Fruit fly (Drosophila melanogaster) whole organism, embryonic: ENCODE data around the gene UQCR-C1.

Experiments
- ATbp ChIP-seq: fragments of 200-800 bp; sonication (Bioruptor generic); optimal IDR thresholded peaks from 2 replicates; lab custom pipeline; 2017; ENCODE audit warnings: missing biosample characterization, mild to moderate bottlenecking, missing genetic modification characterization, missing genetic modification reagents
- Bgb ChIP-seq: fragments of 200-800 bp; sonication (Bioruptor generic); IDR thresholded peaks from 2 replicates; pipeline ENCODE4 v1.3.6; 2022; ENCODE audit warnings: missing biosample characterization, missing genetic modification characterization; ENCODE audit not compliant: partially characterized antibody
- CG10267 ChIP-seq: fragments of 200-800 bp; sonication (Bioruptor generic); optimal IDR thresholded peaks from 2 replicates; lab custom pipeline; 2018; ENCODE audit warnings: missing biosample characterization, mild to moderate bottlenecking, missing genetic modification characterization, moderate library complexity
- CG11456 ChIP-seq: fragments of 200-800 bp; sonication (Bioruptor generic); IDR thresholded peaks from 3 replicates; pipeline ENCODE4 v1.3.6; 2022; ENCODE audit warnings: missing biosample characterization, missing genetic modification characterization
- CG12236 ChIP-seq: fragments of 200-800 bp; sonication (Bioruptor generic); optimal IDR thresholded peaks from 2 replicates; lab custom pipeline; 2016; ENCODE audit warnings: missing biosample characterization, missing genetic modification characterization
- CG13296 ChIP-seq: fragments of 200-800 bp; sonication (Bioruptor generic); optimal IDR thresholded peaks from 3 replicates; lab custom pipeline; 2018; ENCODE audit warnings: missing biosample characterization, mild to moderate bottlenecking, missing genetic modification characterization
- CG15011 ChIP-seq: fragments of 200-800 bp; sonication (Bioruptor generic); optimal IDR thresholded peaks from 3 replicates; lab custom pipeline; 2018; ENCODE audit warnings: missing biosample characterization, mild to moderate bottlenecking, missing genetic modification characterization
- CG18262 ChIP-seq: fragments of 200-800 bp; optimal IDR thresholded peaks from 3 replicates; lab custom pipeline; 2019; ENCODE audit warnings: missing biosample characterization, mild to moderate bottlenecking, missing genetic modification characterization, moderate library complexity
- CG2678 ChIP-seq: fragments of 200-800 bp; sonication (Bioruptor generic); optimal IDR thresholded peaks from 3 replicates; lab custom pipeline; 2019; ENCODE audit warnings: missing biosample characterization, mild to moderate bottlenecking, missing genetic modification characterization, moderate library complexity
- CG6272 ChIP-seq: fragments of 200-800 bp; sonication (Bioruptor generic); IDR thresholded peaks from 2 replicates; pipeline ENCODE4 v1.3.6; 2022; ENCODE audit warnings: missing biosample characterization, missing genetic modification characterization
- CG6683 ChIP-seq: fragments of 200-800 bp; sonication (Bioruptor generic); optimal IDR thresholded peaks from 2 replicates; lab custom pipeline; 2017; ENCODE audit warnings: missing biosample characterization, mild to moderate bottlenecking, missing genetic modification characterization, missing genetic modification reagents
- CG6791 ChIP-seq: fragments of 200-800 bp; sonication (Bioruptor generic); IDR thresholded peaks from 3 replicates; pipeline ENCODE4 v1.3.6; 2022; ENCODE audit warnings: missing biosample characterization, missing genetic modification characterization; ENCODE audit not compliant: partially characterized antibody
- CG7786 ChIP-seq: fragments of 200-800 bp; sonication (Bioruptor generic); optimal IDR thresholded peaks from 2 replicates; lab custom pipeline; 2016; ENCODE audit warnings: missing biosample characterization, missing genetic modification characterization
- CG7839 ChIP-seq: fragments of 200-800 bp; sonication (Bioruptor generic); optimal IDR thresholded peaks from 3 replicates; lab custom pipeline; 2018; ENCODE audit warnings: missing biosample characterization, mild to moderate bottlenecking, missing genetic modification characterization, moderate library complexity
- CG9727 ChIP-seq: fragments of 200-800 bp; sonication (Bioruptor generic); optimal IDR thresholded peaks from 3 replicates; lab custom pipeline; 2017; ENCODE audit warnings: missing biosample characterization, mild to moderate bottlenecking, missing genetic modification characterization
- CG9797 ChIP-seq: fragments of 200-800 bp; sonication (Bioruptor generic); optimal IDR thresholded peaks from 3 replicates; lab custom pipeline; 2018; ENCODE audit warnings: missing biosample characterization, mild to moderate bottlenecking, missing genetic modification characterization
- Camta ChIP-seq: fragments of 200-800 bp; sonication (Bioruptor generic); optimal IDR thresholded peaks from 2 replicates; lab custom pipeline; 2016; ENCODE audit warnings: missing biosample characterization, missing genetic modification characterization
- D19B ChIP-seq: fragments of 200-800 bp; sonication (Bioruptor generic); optimal IDR thresholded peaks from 2 replicates; lab custom pipeline; 2017; ENCODE audit warnings: missing biosample characterization, mild to moderate bottlenecking, missing genetic modification characterization
- Dfd ChIP-seq, 2 experiments: fragments of >200 bp; optimal IDR thresholded peaks; 2 replicates each; lab custom pipeline; 2017; ENCODE audit warnings: missing biosample characterization in 2 of 2, missing genetic modification characterization in 2 of 2
- Dp ChIP-seq: fragments of 200-800 bp; sonication (Bioruptor generic); optimal IDR thresholded peaks from 2 replicates; lab custom pipeline; 2018; ENCODE audit warnings: missing biosample characterization, mild to moderate bottlenecking, missing genetic modification characterization, moderate library complexity
- Dref ChIP-seq: fragments of 200-800 bp; sonication (Bioruptor generic); IDR thresholded peaks from 2 replicates; pipeline ENCODE4 v1.3.6; 2022; ENCODE audit warnings: missing biosample characterization, missing genetic modification characterization
- Fer3 ChIP-seq: fragments of 200-800 bp; sonication (Bioruptor generic); optimal IDR thresholded peaks from 2 replicates; lab custom pipeline; 2018; ENCODE audit warnings: missing biosample characterization, mild to moderate bottlenecking, missing genetic modification characterization, moderate library complexity
- Gsc ChIP-seq: fragments of 200-800 bp; sonication (Bioruptor generic); IDR thresholded peaks from 2 replicates; pipeline ENCODE4 v1.3.6; 2022; ENCODE audit warnings: missing biosample characterization, missing genetic modification characterization
- Lim3 ChIP-seq: fragments of 200-800 bp; sonication (Bioruptor generic); IDR thresholded peaks from 2 replicates; pipeline ENCODE4 v1.3.6; 2022; ENCODE audit warnings: missing biosample characterization, missing genetic modification characterization
- Mad ChIP-seq: fragments of 200-800 bp; sonication (Bioruptor generic); optimal IDR thresholded peaks from 2 replicates; lab custom pipeline; 2016; ENCODE audit warnings: missing biosample characterization, missing genetic modification characterization
- NFAT ChIP-seq: fragments of 200-800 bp; sonication (Bioruptor generic); IDR thresholded peaks from 2 replicates; pipeline ENCODE4 v1.3.6; 2022; ENCODE audit warnings: missing biosample characterization, missing genetic modification characterization
- Nf-YB ChIP-seq: fragments of 200-800 bp; sonication (Bioruptor generic); optimal IDR thresholded peaks from 3 replicates; lab custom pipeline; 2019; ENCODE audit warnings: missing biosample characterization, mild to moderate bottlenecking, missing genetic modification characterization, moderate library complexity
- NfI ChIP-seq: fragments of 200-800 bp; sonication (Bioruptor generic); optimal IDR thresholded peaks from 3 replicates; lab custom pipeline; 2018; ENCODE audit warnings: missing biosample characterization, mild to moderate bottlenecking, missing genetic modification characterization, moderate library complexity
- Opbp ChIP-seq: fragments of 200-800 bp; sonication (Bioruptor generic); IDR thresholded peaks from 3 replicates; pipeline ENCODE4 v1.3.6; 2022; ENCODE audit warnings: missing biosample characterization, missing genetic modification characterization; ENCODE audit not compliant: partially characterized antibody
- Scr ChIP-seq: fragments of 200-800 bp; sonication (Bioruptor generic); IDR thresholded peaks from 2 replicates; pipeline ENCODE4 v1.3.6; 2022; ENCODE audit warnings: missing biosample characterization, missing genetic modification characterization; ENCODE audit not compliant: partially characterized antibody
- Sry-β ChIP-seq: fragments of 200-800 bp; sonication (Bioruptor generic); optimal IDR thresholded peaks from 2 replicates; lab custom pipeline; 2018; ENCODE audit warnings: missing biosample characterization, mild to moderate bottlenecking, missing genetic modification characterization, moderate library complexity
- Stat92E ChIP-seq, 3 experiments: fragments of >200 bp in 2 of 3; fragments of 200-800 bp in 1 of 3; sonication (Bioruptor generic) in 1 of 3; optimal IDR thresholded peaks; 2 replicates each; lab custom pipeline; 2017 to 2019; ENCODE audit warnings: missing biosample characterization in 3 of 3, missing genetic modification characterization in 3 of 3, mild to moderate bottlenecking in 1 of 3, moderate library complexity in 1 of 3
- btn ChIP-seq: fragments of 200-800 bp; sonication (Bioruptor generic); optimal IDR thresholded peaks from 2 replicates; lab custom pipeline; 2016; ENCODE audit warnings: missing biosample characterization, missing genetic modification characterization
- cad ChIP-seq: fragments of >200 bp; optimal IDR thresholded peaks from 2 replicates; lab custom pipeline; 2017; ENCODE audit warnings: missing biosample characterization, missing genetic modification characterization
- caup ChIP-seq: fragments of 200-800 bp; sonication (Bioruptor generic); optimal IDR thresholded peaks from 3 replicates; lab custom pipeline; 2017; ENCODE audit warnings: missing biosample characterization, mild to moderate bottlenecking, missing genetic modification characterization, moderate library complexity; ENCODE audit not compliant: severe bottlenecking
- cg ChIP-seq: fragments of 200-800 bp; sonication (Bioruptor generic); optimal IDR thresholded peaks from 3 replicates; lab custom pipeline; 2019; ENCODE audit warnings: missing biosample characterization, mild to moderate bottlenecking, missing genetic modification characterization, moderate library complexity
- cwo ChIP-seq: fragments of 200-800 bp; sonication (Bioruptor generic); optimal IDR thresholded peaks from 3 replicates; lab custom pipeline; 2017; ENCODE audit warnings: missing biosample characterization, missing genetic modification characterization, mild to moderate bottlenecking, moderate library complexity, missing genetic modification reagents
- dati ChIP-seq: fragments of 200-800 bp; sonication (Bioruptor generic); IDR thresholded peaks from 2 replicates; pipeline ENCODE4 v1.3.6; 2022; ENCODE audit warnings: missing biosample characterization, missing genetic modification characterization
- ewg ChIP-seq: fragments of 200-800 bp; sonication (Bioruptor generic); optimal IDR thresholded peaks from 3 replicates; lab custom pipeline; 2017; ENCODE audit warnings: mild to moderate bottlenecking, missing biosample characterization, missing genetic modification reagents, missing genetic modification characterization
- fd102C ChIP-seq: fragments of 200-800 bp; sonication (Bioruptor generic); optimal IDR thresholded peaks from 2 replicates; lab custom pipeline; 2018; ENCODE audit warnings: missing biosample characterization, mild to moderate bottlenecking, missing genetic modification characterization, moderate library complexity
- grau ChIP-seq: fragments of 200-800 bp; optimal IDR thresholded peaks from 3 replicates; lab custom pipeline; 2019; ENCODE audit warnings: missing biosample characterization, mild to moderate bottlenecking, missing genetic modification characterization, moderate library complexity
- lola ChIP-seq, 3 experiments: fragments of >200 bp in 2 of 3; fragments of 200-800 bp in 1 of 3; sonication (Bioruptor generic) in 1 of 3; optimal IDR thresholded peaks; 2 replicates each; lab custom pipeline; 2017 to 2019; ENCODE audit warnings: missing biosample characterization in 3 of 3, missing genetic modification characterization in 3 of 3, mild to moderate bottlenecking in 1 of 3, moderate library complexity in 1 of 3
- peb ChIP-seq: fragments of 200-800 bp; sonication (Bioruptor generic); IDR thresholded peaks from 2 replicates; pipeline ENCODE4 v1.3.6; 2022; ENCODE audit warnings: missing biosample characterization, missing genetic modification characterization
- run ChIP-seq: fragments of 200-800 bp; sonication (Bioruptor generic); optimal IDR thresholded peaks from 3 replicates; lab custom pipeline; 2018; ENCODE audit warnings: missing biosample characterization, mild to moderate bottlenecking, missing genetic modification characterization
- stwl ChIP-seq: fragments of 200-800 bp; sonication (Bioruptor generic); optimal IDR thresholded peaks from 3 replicates; lab custom pipeline; 2018; ENCODE audit warnings: missing biosample characterization, mild to moderate bottlenecking, missing genetic modification characterization, moderate library complexity
- toy ChIP-seq: fragments of 200-800 bp; sonication (Bioruptor generic); IDR thresholded peaks from 2 replicates; pipeline ENCODE4 v1.3.6; 2022; ENCODE audit warnings: missing biosample characterization, missing genetic modification characterization
- tx ChIP-seq: fragments of 200-800 bp; sonication (Bioruptor generic); optimal IDR thresholded peaks from 2 replicates; lab custom pipeline; 2016; ENCODE audit warnings: missing biosample characterization, missing genetic modification characterization
- vnd ChIP-seq: fragments of 200-800 bp; sonication (Bioruptor generic); IDR thresholded peaks from 3 replicates; pipeline ENCODE4 v1.3.6; 2022; ENCODE audit warnings: missing biosample characterization, missing genetic modification characterization; ENCODE audit not compliant: partially characterized antibody

The UQCR-C1 gene

DNA sequence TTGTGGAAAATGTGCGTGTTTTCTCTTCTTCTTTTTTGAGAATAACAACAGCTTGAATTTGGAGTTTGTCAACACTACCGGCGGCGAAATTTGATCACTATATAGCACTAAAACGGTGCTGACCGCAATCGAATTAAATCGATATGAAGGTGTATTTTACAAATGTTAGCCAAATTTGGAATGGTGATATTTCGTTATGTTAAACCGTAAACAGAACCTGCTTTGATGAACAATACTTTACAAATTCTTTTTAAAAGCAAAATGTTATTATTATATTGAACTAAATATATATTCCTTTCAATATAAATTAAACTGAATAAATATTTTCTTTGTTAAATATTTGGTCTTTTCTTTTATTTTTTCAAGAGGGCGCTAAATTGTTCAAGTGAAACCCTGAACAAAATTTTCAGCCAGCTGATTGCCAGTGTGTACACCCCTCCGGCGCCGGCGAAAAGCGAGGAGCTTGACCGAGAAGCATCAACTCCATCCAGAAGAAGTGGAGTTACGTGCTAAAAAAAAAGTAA lies 4.0 kb upstream of the UQCR-C1 start, which contains the start of the genes Rrp6, CG33331 and CG33332 (continued):
- TF ChIP-seq cg (GFP tag; lab: Kevin White, UChicago) (peak; percentile 33), lola (GFP tag; optimal IDR thresholded peaks at IDR 0.05; lab: Kevin White, UChicago) (peak in 1 of 3 experiments; percentile 69), CG11456 (GFP tag; lab: Robert Waterston, UW) (peak; percentile 61; the same call in 2 of the 3 replicates), CG18262 (peak; percentile 73), vnd (0 out of 3 replicates have a peak, but pooled peaks have one; percentile 18), CG9797 (GFP tag; lab: Kevin White, UChicago) (peak; percentile 3), CG10267 (tag; lab: Kevin White, UChicago) (peak; percentile 95), fd102C (GFP tag; lab: Kevin White, UChicago) (no peak), CG15011 (no peak), CG13296 (GFP tag; lab: Kevin White, UChicago) (peak; percentile 67), Dp (GFP tag; lab: Kevin White, UChicago) (peak; percentile 53), CG2678 (no peak), CG6791 (GFP tag; lab: Robert Waterston, UW) (peak; percentile 71), CG9727 (GFP tag; lab: Kevin White, UChicago) (peak; percentile 59), btn (GFP tag; lab: Kevin White, UChicago) (no peak), Scr (GFP tag; lab: Robert Waterston, UW) (peak; percentile 46), CG6272 (peak; percentile 66), ATbp (GFP tag; lab: Kevin White, UChicago) (no peak), cad (GFP tag; lab: Kevin White, UChicago) (no peak), Mad (GFP tag; lab: Kevin White, UChicago) (peak; percentile 45), NfI (GFP tag; lab: Kevin White, UChicago) (peak; percentile 85), Bgb (GFP tag; lab: Robert Waterston, UW) (peak; percentile 58), cwo (GFP tag; lab: Kevin White, UChicago) (peak; percentile 59), CG12236 (GFP tag; lab: Kevin White, UChicago) (no peak), CG6683 (GFP tag; lab: Kevin White, UChicago) (peak; percentile 46), Fer3 (tag; lab: Kevin White, UChicago) (peak; percentile 69), grau (tag; lab: Kevin White, UChicago) (peak; percentile 80), run (tag; lab: Kevin White, UChicago) (peak; percentile 42), D19B (GFP tag; lab: Kevin White, UChicago) (peak; percentile 31), Camta (GFP tag; lab: Kevin White, UChicago) (peak; percentile 38), Opbp (GFP tag; lab: Robert Waterston, UW) (peak; percentile 70; the same call in 2 of the 3 replicates), Stat92E (GFP tag; optimal IDR thresholded peaks at IDR 0.05; lab: Kevin White, UChicago) (no peak), CG7839 (no peak), stwl (tag; lab: Kevin White, UChicago) (peak; percentile 100), NFAT (GFP tag; lab: Robert Waterston, UW) (peak; percentile 62), dati (no peak), Lim3 (GFP tag; lab: Robert Waterston, UW) (no peak), Nf-YB (GFP tag; lab: Kevin White, UChicago) (peak; percentile 15), CG7786 (GFP tag; lab: Kevin White, UChicago) (peak; percentile 65), toy (GFP tag; lab: Robert Waterston, UW) (no peak), Sry-β (GFP tag; lab: Kevin White, UChicago) (peak; percentile 90), Dref (GFP tag; lab: Robert Waterston, UW) (peak; percentile 57), Dfd (GFP tag; optimal IDR thresholded peaks at IDR 0.05; lab: Kevin White, UChicago) (no peak), ewg (GFP tag; lab: Kevin White, UChicago) (no peak), tx (GFP tag; lab: Kevin White, UChicago) (peak; percentile 64), Gsc (GFP tag; lab: Robert Waterston, UW) (no peak), caup (peak; percentile 71), peb (GFP tag; lab: Robert Waterston, UW) (no peak)
